Worm (Caenorhabditis elegans): Measurements from ENCODE around the gene acbp-6.

The acbp-6 gene

DNA sequence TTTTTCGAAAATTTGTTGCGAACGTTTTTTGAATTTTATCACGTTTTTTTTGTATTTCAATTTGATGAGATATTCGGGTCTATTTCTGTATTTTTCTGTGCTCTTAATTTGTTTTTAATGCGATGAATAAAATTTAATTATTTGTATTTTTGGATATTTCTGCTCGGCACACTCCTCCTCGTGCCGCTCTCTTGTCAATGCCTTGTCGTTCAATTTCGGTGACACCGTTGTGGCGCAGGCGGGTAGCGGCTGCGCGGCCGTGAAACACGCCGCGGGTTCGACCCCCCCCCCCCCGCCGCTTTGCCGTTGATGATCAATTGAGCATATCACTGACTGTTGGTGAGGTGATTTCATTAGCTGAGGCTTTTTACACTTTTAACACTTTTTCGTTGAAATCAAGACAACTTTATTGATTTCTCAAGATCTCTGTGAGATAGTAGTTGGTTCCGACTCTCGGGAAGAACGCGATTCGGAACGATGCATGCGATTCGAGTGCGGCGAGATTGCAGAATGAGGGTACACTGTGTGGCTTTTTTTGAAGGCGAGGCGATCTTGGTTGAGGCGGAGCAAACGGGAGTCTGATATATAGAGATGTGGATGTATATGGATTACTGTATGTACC lies 12.8 kb downstream of the acbp-6 start (continued):
- TF ChIP-seq php-3 (GFP tag; IDR thresholded peaks at IDR 0.05) (peak; percentile 94), ctbp-1 (GFP tag; IDR thresholded peaks at IDR 0.05) (peak; percentile 97), madf-5 (GFP tag; IDR thresholded peaks at IDR 0.05) (peak; percentile 98 to 99), F26F4.8 (GFP tag; conservative IDR thresholded peaks at IDR 0.05) (peak; percentile 100), nhr-28 (tag; optimal IDR thresholded peaks at IDR 0.05) (peak; percentile 6), tra-1 (GFP tag; IDR thresholded peaks at IDR 0.05) (peak; percentile 96), daf-16 (GFP tag; optimal IDR thresholded peaks at IDR 0.05) (peak; percentile 85 to 98), daf-16 (tag; optimal IDR thresholded peaks at IDR 0.05) (peak; percentile 52), lin-13 (GFP tag; optimal IDR thresholded peaks at IDR 0.05) (peak; percentile 64), ces-1 (GFP tag; optimal IDR thresholded peaks at IDR 0.05) (no peak), nhr-76 (tag; optimal IDR thresholded peaks at IDR 0.05) (no peak), lin-39 (tag; optimal IDR thresholded peaks at IDR 0.05) (no peak), sdz-12 (GFP tag; optimal IDR thresholded peaks at IDR 0.05) (peak; percentile 98), lir-3 (tag; optimal IDR thresholded peaks at IDR 0.05) (peak; percentile 93), nhr-77 (tag; optimal IDR thresholded peaks at IDR 0.05) (peak; percentile 16), F37D6.2 (tag; optimal IDR thresholded peaks at IDR 0.05) (peak; percentile 83), Y5F2A.4 (GFP tag; optimal IDR thresholded peaks at IDR 0.05) (peak; percentile 98), saeg-2 (GFP tag; IDR thresholded peaks at IDR 0.05) (peak; percentile 94), spr-3 (GFP tag; optimal IDR thresholded peaks at IDR 0.05) (peak; percentile 94), T20F7.1 (GFP tag; optimal IDR thresholded peaks at IDR 0.05) (peak; percentile 84), attf-4 (tag; optimal IDR thresholded peaks at IDR 0.05) (peak; percentile 57), rbr-2 (tag; optimal IDR thresholded peaks at IDR 0.05) (peak; percentile 90), arid-1 (GFP tag; conservative IDR thresholded peaks at IDR 0.05) (peak; percentile 99), zip-2 (tag; optimal IDR thresholded peaks at IDR 0.05) (peak; percentile 12), T26A8.4 (GFP tag; IDR thresholded peaks at IDR 0.05) (peak; percentile 96), zfp-2 (tag; optimal IDR thresholded peaks at IDR 0.05) (peak; percentile 78), lin-15B (tag; optimal IDR thresholded peaks at IDR 0.05) (no peak), ztf-11 (tag; optimal IDR thresholded peaks at IDR 0.05) (no peak), ZK546.5 (tag; optimal IDR thresholded peaks at IDR 0.05) (no peak), D1046.2 (GFP tag; IDR thresholded peaks at IDR 0.05) (peak; percentile 97), lim-7 (GFP tag; IDR thresholded peaks at IDR 0.05) (peak; percentile 100), fkh-10 (GFP tag; optimal IDR thresholded peaks at IDR 0.05) (no peak), set-16 (GFP tag; IDR thresholded peaks at IDR 0.05) (peak; percentile 100), snpc-1.2 (GFP tag; IDR thresholded peaks at IDR 0.05) (peak; percentile 94), hlh-11 (tag; optimal IDR thresholded peaks at IDR 0.05) (peak; percentile 85), ceh-62 (tag; optimal IDR thresholded peaks at IDR 0.05) (no peak), mdl-1 (tag; optimal IDR thresholded peaks at IDR 0.05) (peak in 1 of 2 experiments; percentile 22), zfp-3 (GFP tag; conservative IDR thresholded peaks at IDR 0.05) (peak; percentile 89), dpl-1 (GFP tag; optimal IDR thresholded peaks at IDR 0.05) (peak; percentile 32), nhr-11 (tag; optimal IDR thresholded peaks at IDR 0.05) (no peak), nhr-237 (tag; optimal IDR thresholded peaks at IDR 0.05) (no peak), dmd-8 (GFP tag; IDR thresholded peaks at IDR 0.05) (peak; percentile 100), ceh-82 (tag; optimal IDR thresholded peaks at IDR 0.05) (no peak), duxl-1 (tag; optimal IDR thresholded peaks at IDR 0.05; ENCODE audit: poor library complexity) (peak; percentile 88), daf-19 (GFP tag; conservative IDR thresholded peaks at IDR 0.05) (no peak), fos-1 (tag; optimal IDR thresholded peaks at IDR 0.05) (no peak), nhr-10 (tag; optimal IDR thresholded peaks at IDR 0.05) (no peak), mes-2 (tag; optimal IDR thresholded peaks at IDR 0.05; ENCODE audit: poor library complexity, severe bottlenecking) (peak; percentile 92), ama-1 (optimal IDR thresholded peaks at IDR 0.05) (no peak), daf-12 (tag; optimal IDR thresholded peaks at IDR 0.05) (no peak), R02D3.7 (tag; optimal IDR thresholded peaks at IDR 0.05) (peak; percentile 45), hmg-1.1 (GFP tag; IDR thresholded peaks at IDR 0.05) (peak; percentile 95)

All from whole organism, L4 larva.